Worm (Caenorhabditis elegans): ENCODE measurements around the gene dgn-3.

DNA sequence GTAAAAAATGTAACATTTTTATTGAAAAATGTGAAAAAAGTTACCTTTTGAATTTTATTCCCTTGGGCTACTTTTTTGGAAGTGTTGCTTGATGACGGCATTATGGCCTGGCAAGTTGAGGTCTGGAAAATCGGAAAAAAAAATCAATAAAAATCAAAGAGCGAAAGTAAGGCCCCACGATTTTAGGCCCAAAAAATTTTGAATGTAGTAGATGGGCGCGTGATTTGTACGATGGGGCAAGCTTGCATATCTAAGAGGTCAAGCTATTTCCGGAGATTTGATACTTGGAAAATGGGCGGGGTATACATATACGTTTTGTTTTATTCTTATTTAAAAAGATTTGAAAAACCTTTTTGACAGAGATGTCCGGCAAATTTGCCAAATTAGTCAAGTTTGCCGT, 23.1 kb upstream of the dgn-3 start, which contains the start of gene F07G6.5:
- TF ChIP-seq elt-1 (tag; optimal IDR thresholded peaks at IDR 0.05) (no peak), blmp-1 (tag; optimal IDR thresholded peaks at IDR 0.05; ENCODE audit: insufficient read depth) (no peak), ztf-11 (tag; optimal IDR thresholded peaks at IDR 0.05) (no peak), snpc-4 (tag; optimal IDR thresholded peaks at IDR 0.05) (no peak), mbf-1 (tag; optimal IDR thresholded peaks at IDR 0.05) (no peak), nhr-129 (tag; optimal IDR thresholded peaks at IDR 0.05) (no peak), F13H6.1 (tag; optimal IDR thresholded peaks at IDR 0.05) (no peak), ztf-1 (GFP tag; conservative IDR thresholded peaks at IDR 0.05) (no peak), lsy-2 (tag; optimal IDR thresholded peaks at IDR 0.05) (no peak), fos-1 (tag; optimal IDR thresholded peaks at IDR 0.05) (no peak), elt-3 (tag; optimal IDR thresholded peaks at IDR 0.05) (no peak)

Data from whole organism, L2 larva.